Fruit fly (Drosophila melanogaster): Measurements from ENCODE around the gene CG18178.

CG18178 gene

dm6 chr3L:9764307-9764706 lies 45.4 kb upstream of the CG18178 start (continued):
- TF ChIP-seq CG2678 (tag; optimal IDR thresholded peaks at IDR 0.05) = peak; percentile 21
- TF ChIP-seq CG9437 (GFP tag; optimal IDR thresholded peaks at IDR 0.05) = no peak
- no peak for TF ChIP-seq Adf1 (GFP tag; IDR thresholded peaks at IDR 0.05)
- no peak for TF ChIP-seq fru (optimal IDR thresholded peaks at IDR 0.05)
- no peak for TF ChIP-seq CG12659 (GFP tag; optimal IDR thresholded peaks at IDR 0.05)
- no peak for TF ChIP-seq CG7372 (GFP tag; IDR thresholded peaks at IDR 0.05)
- TF ChIP-seq CG2120 (GFP tag; optimal IDR thresholded peaks at IDR 0.05) = peak; percentile 21
- no peak for TF ChIP-seq CG18619 (GFP tag; optimal IDR thresholded peaks at IDR 0.05)
- TF ChIP-seq ind (GFP tag; optimal IDR thresholded peaks at IDR 0.05) = peak; percentile 6
- TF ChIP-seq br (optimal IDR thresholded peaks at IDR 0.05) = no peak
- TF ChIP-seq wek (GFP tag; optimal IDR thresholded peaks at IDR 0.05) = no peak
- no peak for TF ChIP-seq CG15514 (GFP tag; optimal IDR thresholded peaks at IDR 0.05)
- no peak for TF ChIP-seq Atf3 (GFP tag; optimal IDR thresholded peaks at IDR 0.05)
- peak in 1 of 2 experiments; percentile 9 for TF ChIP-seq Hr51 (GFP tag; optimal IDR thresholded peaks at IDR 0.05)
- TF ChIP-seq Pdp1 (GFP tag; optimal IDR thresholded peaks at IDR 0.05) = peak in 1 of 2 experiments; percentile 54
- TF ChIP-seq ssp (GFP tag; IDR thresholded peaks at IDR 0.05) = no peak
- no peak for TF ChIP-seq CG11560 (tag; IDR thresholded peaks at IDR 0.05)
- TF ChIP-seq maf-S (GFP tag; optimal IDR thresholded peaks at IDR 0.05) = no peak
- TF ChIP-seq crol (GFP tag; IDR thresholded peaks at IDR 0.05) = no peak
- TF ChIP-seq lilli (GFP tag; optimal IDR thresholded peaks at IDR 0.05) = peak; percentile 13
- no peak for TF ChIP-seq CG12769 (tag; optimal IDR thresholded peaks at IDR 0.05)
- TF ChIP-seq Six4 (GFP tag; optimal IDR thresholded peaks at IDR 0.05) = no peak
- TF ChIP-seq CG10654 (GFP tag; optimal IDR thresholded peaks at IDR 0.05) = no peak
- no peak for TF ChIP-seq Doc3 (GFP tag; IDR thresholded peaks at IDR 0.05; ENCODE audit: partially characterized antibody)
- no peak for TF ChIP-seq nerfin-1 (tag; optimal IDR thresholded peaks at IDR 0.05)
- no peak for TF ChIP-seq CG13624 (GFP tag; optimal IDR thresholded peaks at IDR 0.05)
- TF ChIP-seq Elba2 (GFP tag; optimal IDR thresholded peaks at IDR 0.05) = no peak
- no peak for TF ChIP-seq jing (GFP tag; optimal IDR thresholded peaks at IDR 0.05)
- TF ChIP-seq Med (GFP tag) = peak; percentile 42
- TF ChIP-seq z (GFP tag; IDR thresholded peaks at IDR 0.05) = no peak
- TF ChIP-seq CG34376 (GFP tag; optimal IDR thresholded peaks at IDR 0.05) = no peak
- TF ChIP-seq CG10366 (GFP tag; IDR thresholded peaks at IDR 0.05) = no peak
- TF ChIP-seq crc (GFP tag; optimal IDR thresholded peaks at IDR 0.05) = no peak
- no peak for TF ChIP-seq CG6272 (GFP tag; IDR thresholded peaks at IDR 0.05)
- TF ChIP-seq CG33557 (GFP tag; optimal IDR thresholded peaks at IDR 0.05) = no peak
- no peak for TF ChIP-seq so (GFP tag; IDR thresholded peaks at IDR 0.05)
- no peak for TF ChIP-seq CG17568 (GFP tag; optimal IDR thresholded peaks at IDR 0.05)
- TF ChIP-seq CG33213 (GFP tag; optimal IDR thresholded peaks at IDR 0.05) = no peak
- TF ChIP-seq Dfd (GFP tag; optimal IDR thresholded peaks at IDR 0.05) = no peak
- no peak for TF ChIP-seq CG11456 (GFP tag; IDR thresholded peaks at IDR 0.05)
- TF ChIP-seq gcm2 (GFP tag; optimal IDR thresholded peaks at IDR 0.05) = no peak
- TF ChIP-seq Trl (optimal IDR thresholded peaks at IDR 0.05) = no peak
- TF ChIP-seq Trl (GFP tag; optimal IDR thresholded peaks at IDR 0.05) = no peak
- TF ChIP-seq CG7271 (tag; optimal IDR thresholded peaks at IDR 0.05) = no peak
- TF ChIP-seq gsb (GFP tag; IDR thresholded peaks at IDR 0.05) = no peak
- no peak for TF ChIP-seq CG17361 (GFP tag; IDR thresholded peaks at IDR 0.05)
- no peak for TF ChIP-seq Sin3A (optimal IDR thresholded peaks at IDR 0.05)
- TF ChIP-seq eyg (GFP tag; optimal IDR thresholded peaks at IDR 0.05) = no peak
- no peak for TF ChIP-seq D19B (GFP tag; optimal IDR thresholded peaks at IDR 0.05)
- TF ChIP-seq gem (tag; optimal IDR thresholded peaks at IDR 0.05) = peak; percentile 26
- no peak for TF ChIP-seq dan (GFP tag; IDR thresholded peaks at IDR 0.05)
- TF ChIP-seq yki (optimal IDR thresholded peaks at IDR 0.05) = no peak
- no peak for TF ChIP-seq CG1602 (GFP tag; optimal IDR thresholded peaks at IDR 0.05)
- no peak for TF ChIP-seq NfI (GFP tag; optimal IDR thresholded peaks at IDR 0.05)
- no peak for TF ChIP-seq H2.0 (GFP tag; IDR thresholded peaks at IDR 0.05)

Measured in whole organism, embryonic.